Fruit fly (Drosophila melanogaster) whole organism, embryonic: ENCODE measurements around the gene CG9467.
A peak's percentile ranks its signal among the peaks of the same experiment; 100 is the strongest.

ENCODE experiments used
- ATbp ChIP-seq: fragments of 200-800 bp; sonication (Bioruptor generic); optimal IDR thresholded peaks from 2 replicates; lab custom pipeline; 2017; ENCODE audit warnings: missing biosample characterization, mild to moderate bottlenecking, missing genetic modification characterization, missing genetic modification reagents
- CG10654 ChIP-seq: fragments of 200-800 bp; sonication (Bioruptor generic); optimal IDR thresholded peaks from 2 replicates; lab custom pipeline; 2016; ENCODE audit warnings: missing biosample characterization, missing genetic modification characterization
- CG11696 ChIP-seq: fragments of 200-800 bp; sonication (Bioruptor generic); IDR thresholded peaks from 2 replicates; pipeline ENCODE4 v1.3.6; 2022; ENCODE audit warnings: missing biosample characterization, missing genetic modification characterization
- CG1603 ChIP-seq: fragments of 200-800 bp; sonication (Bioruptor generic); optimal IDR thresholded peaks from 2 replicates; lab custom pipeline; 2019; ENCODE audit warnings: missing biosample characterization, mild to moderate bottlenecking, missing genetic modification characterization, moderate library complexity
- CG17186 ChIP-seq: fragments of 200-800 bp; sonication (Bioruptor generic); optimal IDR thresholded peaks from 3 replicates; lab custom pipeline; 2017; ENCODE audit warnings: missing biosample characterization, missing genetic modification reagents, missing genetic modification characterization
- CG17829 ChIP-seq: fragments of 200-800 bp; optimal IDR thresholded peaks from 2 replicates; lab custom pipeline; 2019; ENCODE audit warnings: missing biosample characterization, mild to moderate bottlenecking, missing genetic modification characterization, moderate library complexity
- CG2678 ChIP-seq: fragments of 200-800 bp; sonication (Bioruptor generic); optimal IDR thresholded peaks from 3 replicates; lab custom pipeline; 2019; ENCODE audit warnings: missing biosample characterization, mild to moderate bottlenecking, missing genetic modification characterization, moderate library complexity
- CG3163 ChIP-seq: fragments of 200-800 bp; sonication (Bioruptor generic); optimal IDR thresholded peaks from 3 replicates; lab custom pipeline; 2016; ENCODE audit warnings: missing biosample characterization, missing genetic modification characterization
- CG34422 ChIP-seq: fragments of 200-800 bp; sonication (Bioruptor generic); IDR thresholded peaks from 3 replicates; pipeline ENCODE4 v1.3.6; 2022; ENCODE audit warnings: missing biosample characterization, missing genetic modification characterization
- CG3726 ChIP-seq: fragments of 200-800 bp; sonication (Bioruptor generic); IDR thresholded peaks from 3 replicates; pipeline ENCODE4, ENCODE4 v1.3.6; 2022; ENCODE audit warnings: missing biosample characterization, missing genetic modification characterization
- CG3847 ChIP-seq: fragments of 200-800 bp; sonication (Bioruptor generic); IDR thresholded peaks from 2 replicates; pipeline ENCODE4 v1.3.6; 2022; ENCODE audit warnings: missing biosample characterization, missing genetic modification characterization
- CG43689 ChIP-seq: fragments of 200-800 bp; sonication (Bioruptor generic); IDR thresholded peaks from 2 replicates; pipeline ENCODE4 v1.3.6; 2022; ENCODE audit warnings: missing biosample characterization, missing genetic modification characterization
- CG4424 ChIP-seq: fragments of 200-800 bp; sonication (Bioruptor generic); optimal IDR thresholded peaks from 3 replicates; lab custom pipeline; 2016; ENCODE audit warnings: missing biosample characterization, missing genetic modification characterization
- CG4617 ChIP-seq: fragments of 200-800 bp; sonication (Bioruptor generic); optimal IDR thresholded peaks from 3 replicates; lab custom pipeline; 2016; ENCODE audit warnings: missing biosample characterization, missing genetic modification characterization, borderline replicate concordance
- CG4730 ChIP-seq: fragments of 200-800 bp; sonication (Bioruptor generic); IDR thresholded peaks from 2 replicates; pipeline ENCODE4 v1.3.6; 2022; ENCODE audit warnings: missing biosample characterization, missing genetic modification characterization
- CG4854 ChIP-seq: fragments of 200-800 bp; sonication (Bioruptor generic); optimal IDR thresholded peaks from 2 replicates; lab custom pipeline; 2016; ENCODE audit warnings: missing biosample characterization, missing genetic modification characterization, inconsistent platforms
- CG6175 ChIP-seq: fragments of 200-800 bp; sonication (Bioruptor generic); IDR thresholded peaks from 3 replicates; pipeline ENCODE4 v1.3.6; 2022; ENCODE audit warnings: missing biosample characterization, missing genetic modification characterization
- CG6683 ChIP-seq: fragments of 200-800 bp; sonication (Bioruptor generic); optimal IDR thresholded peaks from 2 replicates; lab custom pipeline; 2017; ENCODE audit warnings: missing biosample characterization, mild to moderate bottlenecking, missing genetic modification characterization, missing genetic modification reagents
- CG7556 ChIP-seq: fragments of 200-800 bp; sonication (Bioruptor generic); optimal IDR thresholded peaks from 2 replicates; lab custom pipeline; 2017; ENCODE audit warnings: missing biosample characterization, mild to moderate bottlenecking, missing genetic modification characterization
- CG7963 ChIP-seq: fragments of 200-800 bp; sonication (Bioruptor generic); IDR thresholded peaks from 3 replicates; pipeline ENCODE4 v1.3.6; 2022; ENCODE audit warnings: missing biosample characterization, missing genetic modification characterization; ENCODE audit not compliant: partially characterized antibody
- CG9932 ChIP-seq: fragments of 200-800 bp; sonication (Bioruptor generic); IDR thresholded peaks from 2 replicates; pipeline ENCODE4 v1.3.6; 2022; ENCODE audit warnings: missing biosample characterization, missing genetic modification characterization
- CTCF ChIP-seq: fragments of 200-800 bp; sonication (Bioruptor generic); optimal IDR thresholded peaks from 2 replicates; lab custom pipeline; 2017; ENCODE audit warnings: missing biosample characterization, mild to moderate bottlenecking, missing genetic modification characterization, moderate library complexity
- Dbx ChIP-seq: fragments of 200-800 bp; sonication (Bioruptor generic); IDR thresholded peaks from 3 replicates; pipeline ENCODE4 v1.3.6; 2022; ENCODE audit warnings: missing biosample characterization, missing genetic modification characterization
- Dfd ChIP-seq, 2 experiments: fragments of >200 bp; optimal IDR thresholded peaks; 2 replicates each; lab custom pipeline; 2017; ENCODE audit warnings: missing biosample characterization in 2 of 2, missing genetic modification characterization in 2 of 2
- Drgx ChIP-seq: fragments of 200-800 bp; sonication (Bioruptor generic); IDR thresholded peaks from 2 replicates; pipeline ENCODE4 v1.3.6; 2022; ENCODE audit warnings: missing biosample characterization, missing genetic modification characterization
- Eip74EF ChIP-seq, 2 experiments: fragments of 200-800 bp in 1 of 2; fragments of >200 bp in 1 of 2; sonication (Bioruptor generic) in 1 of 2; optimal IDR thresholded peaks; 2 replicates each; lab custom pipeline; 2017 to 2019; ENCODE audit warnings: missing biosample characterization in 2 of 2, missing genetic modification characterization in 2 of 2, mild to moderate bottlenecking in 1 of 2, moderate library complexity in 1 of 2
- Kr ChIP-seq: fragments of 200-800 bp; sonication (Bioruptor generic); optimal IDR thresholded peaks from 2 replicates; lab custom pipeline; 2017; ENCODE audit warnings: missing biosample characterization, mild to moderate bottlenecking, missing genetic modification characterization
- Lim3 ChIP-seq: fragments of 200-800 bp; sonication (Bioruptor generic); IDR thresholded peaks from 2 replicates; pipeline ENCODE4 v1.3.6; 2022; ENCODE audit warnings: missing biosample characterization, missing genetic modification characterization
- Med ChIP-seq: fragments of 200-800 bp; sonication (Bioruptor generic); peaks from one replicate; lab custom pipeline; 2016; ENCODE audit warnings: missing biosample characterization, missing genetic modification characterization, mild to moderate bottlenecking, inconsistent platforms, moderate library complexity
- NfI ChIP-seq: fragments of 200-800 bp; sonication (Bioruptor generic); optimal IDR thresholded peaks from 3 replicates; lab custom pipeline; 2018; ENCODE audit warnings: missing biosample characterization, mild to moderate bottlenecking, missing genetic modification characterization, moderate library complexity
- Scr ChIP-seq: fragments of 200-800 bp; sonication (Bioruptor generic); IDR thresholded peaks from 2 replicates; pipeline ENCODE4 v1.3.6; 2022; ENCODE audit warnings: missing biosample characterization, missing genetic modification characterization; ENCODE audit not compliant: partially characterized antibody
- Sox102F ChIP-seq: fragments of 200-800 bp; sonication (Bioruptor generic); optimal IDR thresholded peaks from 2 replicates; lab custom pipeline; 2018; ENCODE audit warnings: missing biosample characterization, mild to moderate bottlenecking, missing genetic modification characterization, moderate library complexity
- Xbp1 ChIP-seq: fragments of 200-800 bp; sonication (Bioruptor generic); optimal IDR thresholded peaks from 3 replicates; lab custom pipeline; 2016; ENCODE audit warnings: missing biosample characterization, mild to moderate bottlenecking, missing genetic modification characterization
- bowl ChIP-seq: fragments of 200-800 bp; sonication (Bioruptor generic); IDR thresholded peaks from 2 replicates; pipeline ENCODE4 v1.3.6; 2022; ENCODE audit warnings: missing biosample characterization, missing genetic modification characterization
- cato ChIP-seq: fragments of 200-800 bp; sonication (Bioruptor generic); optimal IDR thresholded peaks from 2 replicates; lab custom pipeline; 2016; ENCODE audit warnings: missing biosample characterization, missing genetic modification characterization, borderline replicate concordance
- chm ChIP-seq: fragments of 200-800 bp; sonication (Bioruptor generic); IDR thresholded peaks from 2 replicates; pipeline ENCODE4 v1.3.6; 2022; ENCODE audit warnings: missing biosample characterization, missing genetic modification characterization
- dm ChIP-seq: fragments of 200-800 bp; sonication (Bioruptor generic); optimal IDR thresholded peaks from 3 replicates; lab custom pipeline; 2016; ENCODE audit warnings: missing biosample characterization, missing genetic modification characterization
- fd3F ChIP-seq: fragments of 200-800 bp; sonication (Bioruptor generic); optimal IDR thresholded peaks from 2 replicates; lab custom pipeline; 2018; ENCODE audit warnings: missing biosample characterization, mild to moderate bottlenecking, missing genetic modification characterization, moderate library complexity
- gem ChIP-seq: fragments of 200-800 bp; sonication (Bioruptor generic); optimal IDR thresholded peaks from 2 replicates; lab custom pipeline; 2019; ENCODE audit warnings: missing biosample characterization, mild to moderate bottlenecking, missing genetic modification characterization, moderate library complexity
- gro ChIP-seq: fragments of 200-800 bp; sonication (Bioruptor generic); optimal IDR thresholded peaks from 2 replicates; lab custom pipeline; 2016; ENCODE audit warnings: missing biosample characterization, missing genetic modification characterization
- ind ChIP-seq: fragments of 200-800 bp; sonication (Bioruptor generic); optimal IDR thresholded peaks from 3 replicates; lab custom pipeline; 2016; ENCODE audit warnings: missing biosample characterization, missing genetic modification characterization
- ken ChIP-seq: fragments of 200-800 bp; sonication (Bioruptor generic); IDR thresholded peaks from 3 replicates; pipeline ENCODE4 v1.3.6; 2022; ENCODE audit warnings: missing biosample characterization, missing genetic modification characterization
- lola ChIP-seq, 3 experiments: fragments of >200 bp in 2 of 3; fragments of 200-800 bp in 1 of 3; sonication (Bioruptor generic) in 1 of 3; optimal IDR thresholded peaks; 2 replicates each; lab custom pipeline; 2017 to 2019; ENCODE audit warnings: missing biosample characterization in 3 of 3, missing genetic modification characterization in 3 of 3, mild to moderate bottlenecking in 1 of 3, moderate library complexity in 1 of 3
- odd ChIP-seq: fragments of 200-800 bp; sonication (Bioruptor generic); optimal IDR thresholded peaks from 2 replicates; lab custom pipeline; 2017; ENCODE audit warnings: missing biosample characterization, mild to moderate bottlenecking, missing genetic modification characterization
- ro ChIP-seq: fragments of 200-800 bp; sonication (Bioruptor generic); IDR thresholded peaks from 2 replicates; pipeline ENCODE4 v1.3.6; 2022; ENCODE audit warnings: missing biosample characterization, missing genetic modification characterization
- slou ChIP-seq: fragments of 200-800 bp; sonication (Bioruptor generic); optimal IDR thresholded peaks from 3 replicates; lab custom pipeline; 2016; ENCODE audit warnings: missing biosample characterization, missing genetic modification characterization
- tap ChIP-seq: fragments of 200-800 bp; optimal IDR thresholded peaks from 3 replicates; lab custom pipeline; 2019; ENCODE audit warnings: missing biosample characterization, mild to moderate bottlenecking, missing genetic modification characterization, moderate library complexity
- trh ChIP-seq: fragments of 200-800 bp; sonication (Bioruptor generic); optimal IDR thresholded peaks from 2 replicates; lab custom pipeline; 2016; ENCODE audit warnings: missing biosample characterization, missing genetic modification characterization

CG9467 gene

DNA sequence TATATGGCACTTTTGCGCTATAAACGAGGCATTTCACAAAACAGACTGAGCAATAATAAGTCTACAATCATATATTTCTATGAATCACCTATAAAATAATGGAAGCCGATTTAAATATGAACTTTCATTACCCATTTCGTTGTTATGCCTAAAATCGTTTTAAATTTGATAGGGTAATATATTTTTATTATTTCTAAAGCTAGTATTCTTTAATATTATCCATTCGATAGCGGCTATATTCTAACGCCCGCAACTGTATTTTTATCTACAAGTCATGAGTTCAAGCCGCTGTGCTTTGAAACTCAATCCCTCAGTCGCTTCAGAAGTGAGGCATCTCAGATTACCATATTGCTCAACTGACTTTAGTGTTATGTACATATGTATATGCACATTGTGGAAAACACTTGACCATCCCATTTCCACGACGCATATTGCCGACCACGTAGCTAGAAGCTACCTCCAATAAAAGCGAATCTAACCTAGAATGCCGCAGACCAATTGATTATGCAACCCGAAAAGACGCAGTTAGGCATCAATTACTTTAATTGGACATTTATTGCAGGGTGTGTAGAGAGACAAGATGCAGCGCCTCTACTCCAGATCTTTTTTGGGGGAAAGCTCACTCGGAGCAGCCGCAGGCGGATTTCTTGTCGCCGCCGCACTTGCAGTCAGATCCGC lies 17.4 kb downstream of the CG9467 start (continued):
- peak; percentile 29 for TF ChIP-seq ATbp (GFP tag; lab: Kevin White, UChicago)
- TF ChIP-seq ken (GFP tag; lab: Robert Waterston, UW) = no peak
- peak; percentile 14 for TF ChIP-seq tap (tag; lab: Kevin White, UChicago)
- TF ChIP-seq CG2678 (tag; lab: Kevin White, UChicago) = peak; percentile 25
- TF ChIP-seq cato (GFP tag; lab: Kevin White, UChicago) = no peak
- no peak for TF ChIP-seq CG1603 (tag; lab: Kevin White, UChicago)
- TF ChIP-seq CG3847 = no peak
- no peak for TF ChIP-seq CG4854 (GFP tag; lab: Kevin White, UChicago)
- TF ChIP-seq CG7556 (GFP tag; lab: Kevin White, UChicago) = peak; percentile 45
- no peak for TF ChIP-seq odd (GFP tag; lab: Kevin White, UChicago)
- no peak for TF ChIP-seq trh (GFP tag; lab: Kevin White, UChicago)
- no peak for TF ChIP-seq fd3F (GFP tag; lab: Kevin White, UChicago)
- TF ChIP-seq Eip74EF (GFP tag; optimal IDR thresholded peaks at IDR 0.05; lab: Kevin White, UChicago) = no peak
- TF ChIP-seq CTCF (GFP tag; lab: Kevin White, UChicago) = no peak
- TF ChIP-seq Sox102F (GFP tag; lab: Kevin White, UChicago) = peak; percentile 25
- no peak for TF ChIP-seq CG4617
- TF ChIP-seq Xbp1 = peak; percentile 6
- TF ChIP-seq slou (GFP tag; lab: Kevin White, UChicago) = no peak
- TF ChIP-seq lola (GFP tag; optimal IDR thresholded peaks at IDR 0.05; lab: Kevin White, UChicago) = no peak
- peak; percentile 79 for TF ChIP-seq CG11696 (GFP tag; lab: Robert Waterston, UW)
- TF ChIP-seq gro (GFP tag; lab: Kevin White, UChicago) = no peak

DNA sequence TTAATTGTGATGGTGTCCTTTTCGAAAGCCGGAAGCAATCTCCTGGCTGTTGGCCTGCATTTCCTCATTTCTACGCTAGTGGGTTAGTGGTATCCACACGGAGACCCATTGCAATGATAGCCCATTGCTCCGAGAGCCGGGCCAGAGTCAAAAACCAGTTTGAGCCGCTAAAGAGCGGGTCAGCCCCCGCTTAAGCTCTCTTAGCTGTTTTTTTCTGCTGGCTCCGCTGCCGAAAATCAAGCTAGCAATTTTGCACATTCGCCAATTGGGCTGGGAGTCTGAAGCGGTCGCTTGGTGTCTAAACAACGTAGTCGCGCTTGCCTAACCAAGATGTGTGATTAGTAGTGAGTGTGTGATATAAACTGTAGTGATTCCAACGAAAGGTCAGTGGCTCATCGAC lies 21.1 kb downstream of the CG9467 start, which contains the start of gene CG12947:
Gene CG12947 (plus strand): TSS at position 301 of the 400 bp plus-strand sequence.
- TF ChIP-seq ind (GFP tag; lab: Kevin White, UChicago) (no peak), CG43689 (no peak), CG34422 (GFP tag; lab: Robert Waterston, UW) (0 out of 3 replicates have a peak, but pooled peaks have one; percentile 16), ro (GFP tag; lab: Robert Waterston, UW) (no peak), Scr (peak; percentile 11; the same call in 1 of the 2 replicates), CG17186 (GFP tag; lab: Kevin White, UChicago) (no peak), CG7963 (GFP tag; lab: Robert Waterston, UW) (no peak), Drgx (GFP tag; lab: Robert Waterston, UW) (0 out of 2 replicates have a peak, but pooled peaks have one; percentile 21), NfI (GFP tag; lab: Kevin White, UChicago) (no peak), CG3163 (GFP tag; lab: Kevin White, UChicago) (peak; percentile 26), Med (GFP tag; lab: Kevin White, UChicago) (peak; percentile 51), Dbx (GFP tag; lab: Robert Waterston, UW) (0 out of 3 replicates have a peak, but pooled peaks have one; percentile 14), Dfd (GFP tag; optimal IDR thresholded peaks at IDR 0.05; lab: Kevin White, UChicago) (no peak), CG3726 (GFP tag; lab: Robert Waterston, UW) (no peak), gem (no peak), Kr (GFP tag; lab: Kevin White, UChicago) (no peak), CG17829 (tag; lab: Kevin White, UChicago) (no peak), CG4424 (GFP tag; lab: Kevin White, UChicago) (no peak), chm (GFP tag; lab: Robert Waterston, UW) (0 out of 2 replicates have a peak, but pooled peaks have one; percentile 12), bowl (GFP tag; lab: Robert Waterston, UW) (no peak), CG6175 (0 out of 3 replicates have a peak, but pooled peaks have one; percentile 45), CG10654 (no peak), dm (GFP tag; lab: Kevin White, UChicago) (no peak), CG9932 (GFP tag; lab: Robert Waterston, UW) (0 out of 2 replicates have a peak, but pooled peaks have one; percentile 11), CG6683 (GFP tag; lab: Kevin White, UChicago) (no peak), Lim3 (GFP tag; lab: Robert Waterston, UW) (no peak), CG4730 (GFP tag; lab: Robert Waterston, UW) (no peak)
